Worm (Caenorhabditis elegans): ENCODE measurements around the gene Y17G7B.3.
A peak's percentile ranks its signal among the peaks of the same experiment; 100 is the strongest.

DNA sequence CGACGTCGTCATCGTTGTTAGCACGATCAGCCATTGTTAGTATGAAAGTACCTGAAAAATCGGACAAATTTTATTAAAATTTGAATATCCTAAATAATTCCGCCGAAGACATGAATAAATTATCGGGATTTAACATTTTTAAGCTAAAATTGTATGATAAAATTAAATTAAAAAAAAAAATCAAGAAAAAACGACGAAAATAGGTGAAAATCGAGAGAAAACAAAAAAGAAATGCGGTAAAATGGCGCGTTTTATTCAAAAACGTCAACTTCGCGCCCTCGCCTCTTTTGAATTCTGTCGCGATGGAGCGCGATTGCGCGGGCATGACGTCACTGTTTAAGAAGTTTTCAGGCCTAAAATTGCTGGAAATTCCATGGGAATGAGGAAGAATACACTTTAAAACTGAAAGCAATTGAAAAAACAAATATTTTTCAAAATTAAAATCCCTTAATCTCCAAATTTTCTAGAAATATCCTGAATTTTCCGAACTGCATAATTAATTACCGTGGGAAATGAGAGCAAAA is 17.8 kb downstream of the Y17G7B.3 start, which contains the start of gene mcm-2:
- 0 out of 2 replicates have a peak, but pooled peaks have one; percentile 25 for TF ChIP-seq ztf-23 (GFP tag; IDR thresholded peaks at IDR 0.05)
- no peak for TF ChIP-seq med-1 (GFP tag; optimal IDR thresholded peaks at IDR 0.05; ENCODE audit: insufficient read depth)
- TF ChIP-seq flt-1 (GFP tag; IDR thresholded peaks at IDR 0.05): no peak
- TF ChIP-seq tab-1 (GFP tag; IDR thresholded peaks at IDR 0.05): no peak

All from whole organism, midembryonic.